Worm (Caenorhabditis elegans) whole organism, young adult: ENCODE results near the gene F01D5.1.
A peak's percentile ranks its signal among the peaks of the same experiment; 100 is the strongest.

Experiments used
- B0019.2 ChIP-seq: fragments of 200-800 bp; sonication (Bioruptor generic); conservative IDR thresholded peaks from 2 replicates; pipeline ENCODE4 v1.3.6; 2022; ENCODE audit warnings: missing genetic modification reagents, missing genetic modification characterization, missing compliant biosample characterization
- C06A6.2 ChIP-seq: fragments of 200-800 bp; sonication (Bioruptor generic); conservative IDR thresholded peaks from 2 replicates; pipeline ENCODE4 v1.3.6; 2022; ENCODE audit warnings: missing genetic modification characterization, missing compliant biosample characterization
- F39B2.1 ChIP-seq: fragments of 200-800 bp; sonication (Bioruptor generic); IDR thresholded peaks from 2 replicates; pipeline ENCODE4 v1.3.6; 2022; ENCODE audit warnings: missing genetic modification reagents, missing genetic modification characterization, missing compliant biosample characterization
- F49E8.2 ChIP-seq: sonication (generic microtip); optimal IDR thresholded peaks from 3 replicates; lab custom pipeline; 2017; ENCODE audit warnings: missing genetic modification characterization, mild to moderate bottlenecking, missing compliant biosample characterization, antibody characterized with exemption, moderate library complexity; ENCODE audit not compliant: insufficient read depth
- K12H6.12 ChIP-seq: fragments of 200-800 bp; sonication (Bioruptor generic); optimal IDR thresholded peaks from 2 replicates; lab custom pipeline; 2018; ENCODE audit warnings: mild to moderate bottlenecking, missing genetic modification characterization, missing compliant biosample characterization
- akir-1 ChIP-seq: fragments of 200-800 bp; sonication (Bioruptor generic); optimal IDR thresholded peaks from 2 replicates; lab custom pipeline; 2018; ENCODE audit warnings: mild to moderate bottlenecking, missing genetic modification characterization, moderate library complexity, missing compliant biosample characterization
- ama-1 ChIP-seq, 3 experiments: fragments of 150-350 bp in 1 of 3; sonication (generic microtip) in 2 of 3; optimal IDR thresholded peaks; 2 replicates each; lab custom pipeline; 2014 to 2018; ENCODE audit warnings: missing biosample characterization in 2 of 3, missing genetic modification characterization in 2 of 3, missing genetic modification reagents in 2 of 3
- aptf-3 ChIP-seq: fragments of 200-800 bp; sonication (Bioruptor generic); IDR thresholded peaks from 2 replicates; pipeline ENCODE4 v1.3.6; 2022; ENCODE audit warnings: missing genetic modification characterization, missing compliant biosample characterization
- atf-7 ChIP-seq: sonication (generic microtip); optimal IDR thresholded peaks from 2 replicates; lab custom pipeline; 2017; ENCODE audit warnings: mild to moderate bottlenecking, missing genetic modification characterization, missing compliant biosample characterization
- athp-1 ChIP-seq: sonication (generic microtip); optimal IDR thresholded peaks from 2 replicates; lab custom pipeline; 2017; ENCODE audit warnings: mild to moderate bottlenecking, missing genetic modification characterization, missing compliant biosample characterization
- attf-5 ChIP-seq: fragments of 200-800 bp; sonication (Bioruptor generic); optimal IDR thresholded peaks from 2 replicates; lab custom pipeline; 2018; ENCODE audit warnings: mild to moderate bottlenecking, missing genetic modification characterization, missing compliant biosample characterization
- bed-1 ChIP-seq: fragments of 200-800 bp; sonication (Bioruptor generic); IDR thresholded peaks from 2 replicates; pipeline ENCODE4 v1.3.6; 2022; ENCODE audit warnings: missing genetic modification reagents, missing genetic modification characterization, missing compliant biosample characterization
- bed-2 ChIP-seq: fragments of 200-800 bp; sonication (Bioruptor generic); IDR thresholded peaks from 2 replicates; pipeline ENCODE4 v1.3.6; 2022; ENCODE audit warnings: missing genetic modification reagents, missing genetic modification characterization, missing compliant biosample characterization
- cebp-1 ChIP-seq, 2 experiments: fragments of 200-800 bp in 1 of 2; sonication (Bioruptor generic) in 1 of 2; sonication (generic microtip) in 1 of 2; IDR thresholded peaks in 1 of 2; optimal IDR thresholded peaks in 1 of 2; 2 replicates each; pipeline versions ENCODE4 v1.3.6 to Lab custom; 2017 to 2022; ENCODE audit warnings: missing compliant biosample characterization in 2 of 2, missing genetic modification characterization in 2 of 2, mild to moderate bottlenecking in 1 of 2, missing genetic modification reagents in 1 of 2, moderate library complexity in 1 of 2
- ceh-27 ChIP-seq: fragments of 200-800 bp; sonication (Bioruptor generic); optimal IDR thresholded peaks from 2 replicates; lab custom pipeline; 2018; ENCODE audit warnings: mild to moderate bottlenecking, missing genetic modification characterization, moderate library complexity, missing compliant biosample characterization
- ceh-40 ChIP-seq: fragments of 200-800 bp; sonication (Bioruptor generic); IDR thresholded peaks from 2 replicates; pipeline ENCODE4 v1.3.6; 2022; ENCODE audit warnings: missing genetic modification characterization, missing compliant biosample characterization
- efl-1 ChIP-seq: fragments of 150-350 bp; optimal IDR thresholded peaks from 2 replicates; lab custom pipeline; 2014; ENCODE audit warnings: missing biosample characterization, missing genetic modification reagents, missing genetic modification characterization
- egl-44 ChIP-seq: fragments of 200-800 bp; sonication (Bioruptor generic); IDR thresholded peaks from 2 replicates; pipeline ENCODE4 v1.3.6; 2022; ENCODE audit warnings: missing genetic modification reagents, missing genetic modification characterization, missing compliant biosample characterization
- egrh-3 ChIP-seq: fragments of 200-800 bp; sonication (Bioruptor generic); IDR thresholded peaks from 2 replicates; pipeline ENCODE4 v1.3.6; 2022; ENCODE audit warnings: missing genetic modification reagents, missing genetic modification characterization, missing compliant biosample characterization
- hmg-1.2 ChIP-seq: fragments of 200-800 bp; sonication (Bioruptor generic); IDR thresholded peaks from 2 replicates; pipeline ENCODE4 v1.3.6; 2022; ENCODE audit warnings: missing genetic modification reagents, missing genetic modification characterization, missing compliant biosample characterization
- let-607 ChIP-seq, 2 experiments: fragments of 200-800 bp in 1 of 2; sonication (Bioruptor generic) in 1 of 2; sonication (generic microtip) in 1 of 2; optimal IDR thresholded peaks; 2 replicates each; lab custom pipeline; 2016 to 2018; ENCODE audit warnings: mild to moderate bottlenecking in 2 of 2, missing compliant biosample characterization in 2 of 2, missing genetic modification characterization in 2 of 2, moderate library complexity in 2 of 2, missing genotype in 1 of 2
- lin-35 ChIP-seq, 3 experiments: fragments of 150-350 bp in 2 of 3; sonication (generic microtip) in 1 of 3; optimal IDR thresholded peaks; 2 replicates each; lab custom pipeline; 2014 to 2018; ENCODE audit warnings: missing biosample characterization in 3 of 3, missing genetic modification characterization in 3 of 3, missing genetic modification reagents in 3 of 3
- lin-40 ChIP-seq: sonication (generic microtip); optimal IDR thresholded peaks from 2 replicates; lab custom pipeline; 2016; ENCODE audit warnings: missing genetic modification characterization, mild to moderate bottlenecking, missing compliant biosample characterization, missing genotype, missing genetic modification reagents
- lsy-27 ChIP-seq: sonication (generic microtip); optimal IDR thresholded peaks from 2 replicates; lab custom pipeline; 2017; ENCODE audit warnings: missing genetic modification characterization, mild to moderate bottlenecking, missing compliant biosample characterization, antibody characterized with exemption, missing genotype, borderline replicate concordance; ENCODE audit not compliant: insufficient read depth
- mxl-1 ChIP-seq: sonication (generic microtip); optimal IDR thresholded peaks from 2 replicates; lab custom pipeline; 2016; ENCODE audit warnings: missing genetic modification characterization, missing compliant biosample characterization
- pbrm-1 ChIP-seq: fragments of 200-800 bp; sonication (Bioruptor generic); IDR thresholded peaks from 2 replicates; pipeline ENCODE4 v1.3.6; 2022; ENCODE audit warnings: missing genetic modification reagents, missing genetic modification characterization, missing compliant biosample characterization
- rcor-1 ChIP-seq: fragments of 200-800 bp; sonication (Bioruptor generic); IDR thresholded peaks from 2 replicates; pipeline ENCODE4 v1.3.6; 2022; ENCODE audit warnings: missing genetic modification reagents, missing genetic modification characterization, missing compliant biosample characterization
- repo-1 ChIP-seq: sonication (generic microtip); optimal IDR thresholded peaks from 2 replicates; lab custom pipeline; 2017; ENCODE audit warnings: mild to moderate bottlenecking, missing genetic modification characterization, missing compliant biosample characterization
- sea-2 ChIP-seq: fragments of 200-800 bp; sonication (Bioruptor generic); IDR thresholded peaks from 2 replicates; pipeline ENCODE4 v1.3.6; 2022; ENCODE audit warnings: missing genetic modification characterization, missing compliant biosample characterization
- snpc-4 ChIP-seq, 5 experiments: fragments of 150-350 bp in 1 of 5; sonication (generic microtip) in 4 of 5; optimal IDR thresholded peaks; 2 replicates each; lab custom pipeline; 2014 to 2018; ENCODE audit warnings: missing genetic modification characterization in 5 of 5, missing biosample characterization in 3 of 5, antibody characterized with exemption in 2 of 5, mild to moderate bottlenecking in 2 of 5, missing compliant biosample characterization in 2 of 5, missing genotype in 2 of 5, moderate library complexity in 2 of 5, missing genetic modification reagents in 1 of 5
- tbp1 ChIP-seq: fragments of 200-800 bp; sonication (Bioruptor generic); optimal IDR thresholded peaks from 2 replicates; lab custom pipeline; 2018; ENCODE audit warnings: mild to moderate bottlenecking, missing genetic modification characterization, missing compliant biosample characterization
- tbx-9 ChIP-seq: sonication (generic microtip); optimal IDR thresholded peaks from 2 replicates; lab custom pipeline; 2016; ENCODE audit warnings: borderline replicate concordance, missing genetic modification characterization, inconsistent platforms, missing compliant biosample characterization
- tlf-1 ChIP-seq: fragments of 200-800 bp; sonication (Bioruptor generic); optimal IDR thresholded peaks from 2 replicates; lab custom pipeline; 2018; ENCODE audit warnings: mild to moderate bottlenecking, missing genetic modification characterization, missing compliant biosample characterization
- ztf-18 ChIP-seq: sonication (generic microtip); optimal IDR thresholded peaks from 2 replicates; lab custom pipeline; 2016; ENCODE audit warnings: missing genotype, mild to moderate bottlenecking, missing genetic modification characterization, missing compliant biosample characterization

The F01D5.1 gene

DNA sequence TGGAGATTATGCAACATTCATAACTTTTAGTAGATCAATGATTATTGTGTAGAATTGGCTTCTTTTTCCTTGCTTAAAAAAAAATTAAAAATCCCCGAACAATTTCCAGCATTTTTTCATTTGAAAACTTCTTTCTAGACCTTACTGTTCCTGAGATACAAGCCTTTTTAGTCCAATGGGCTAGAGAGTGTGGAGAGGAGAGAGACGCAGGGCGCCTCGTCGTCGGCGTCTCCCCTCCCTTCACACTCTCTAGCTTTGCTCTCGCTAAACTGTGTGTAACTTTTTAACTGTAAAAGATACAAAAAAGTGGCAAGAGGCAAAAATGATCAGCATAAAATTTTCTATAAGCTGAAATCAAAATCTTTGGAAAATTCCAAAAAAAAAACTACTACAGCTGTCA, 7.8 kb upstream of the F01D5.1 start:
- TF ChIP-seq hmg-1.2 = peak; percentile 62
- no peak for TF ChIP-seq F49E8.2 (tag; lab: Kevin White, UChicago)

DNA sequence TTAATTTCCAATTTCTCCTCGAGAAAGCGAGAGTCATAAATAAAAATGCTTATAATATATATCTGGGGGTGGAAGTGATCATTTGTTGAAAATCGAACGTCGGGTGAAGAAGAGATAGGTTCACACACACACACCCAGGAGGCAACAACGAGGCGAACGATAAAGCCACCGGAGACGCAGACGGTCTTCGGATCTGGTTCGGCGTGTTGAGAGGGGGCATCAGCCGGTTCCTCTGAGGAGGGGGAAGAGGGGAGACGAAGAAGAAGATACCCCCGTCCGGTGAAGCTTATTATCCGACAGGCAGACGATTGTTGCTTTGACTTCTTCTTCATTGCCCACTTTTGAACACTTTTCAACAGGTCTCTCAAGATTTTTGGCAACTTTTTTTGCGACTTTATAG, 7.4 kb upstream of the F01D5.1 start:
- TF ChIP-seq hmg-1.2 (no peak), cebp-1 (GFP tag; IDR thresholded peaks at IDR 0.05; lab: Robert Waterston, UW) (no peak), cebp-1 (tag; optimal IDR thresholded peaks at IDR 0.05; lab: Kevin White, UChicago) (no peak), bed-2 (GFP tag; lab: Robert Waterston, UW) (no peak), C06A6.2 (GFP tag; lab: Robert Waterston, UW) (no peak), attf-5 (GFP tag; lab: Kevin White, UChicago) (no peak), K12H6.12 (tag; lab: Kevin White, UChicago) (no peak), akir-1 (GFP tag; lab: Kevin White, UChicago) (no peak), atf-7 (tag; lab: Kevin White, UChicago) (no peak), tlf-1 (GFP tag; lab: Kevin White, UChicago) (no peak), sea-2 (GFP tag; lab: Robert Waterston, UW) (no peak), ceh-40 (no peak), efl-1 (no peak), lsy-27 (tag; lab: Kevin White, UChicago) (no peak), pbrm-1 (GFP tag; lab: Robert Waterston, UW) (no peak), let-607 (tag; optimal IDR thresholded peaks at IDR 0.05; lab: Kevin White, UChicago) (no peak), F39B2.1 (no peak), aptf-3 (no peak), ama-1 (optimal IDR thresholded peaks at IDR 0.05; lab: Kevin White, UChicago) (no peak), ama-1 (GFP tag; optimal IDR thresholded peaks at IDR 0.05; lab: Kevin White, UChicago) (no peak), lin-35 (GFP tag; optimal IDR thresholded peaks at IDR 0.05; lab: Kevin White, UChicago) (no peak)
- TF ChIP-seq, all 124 proteins: peak for 0

DNA sequence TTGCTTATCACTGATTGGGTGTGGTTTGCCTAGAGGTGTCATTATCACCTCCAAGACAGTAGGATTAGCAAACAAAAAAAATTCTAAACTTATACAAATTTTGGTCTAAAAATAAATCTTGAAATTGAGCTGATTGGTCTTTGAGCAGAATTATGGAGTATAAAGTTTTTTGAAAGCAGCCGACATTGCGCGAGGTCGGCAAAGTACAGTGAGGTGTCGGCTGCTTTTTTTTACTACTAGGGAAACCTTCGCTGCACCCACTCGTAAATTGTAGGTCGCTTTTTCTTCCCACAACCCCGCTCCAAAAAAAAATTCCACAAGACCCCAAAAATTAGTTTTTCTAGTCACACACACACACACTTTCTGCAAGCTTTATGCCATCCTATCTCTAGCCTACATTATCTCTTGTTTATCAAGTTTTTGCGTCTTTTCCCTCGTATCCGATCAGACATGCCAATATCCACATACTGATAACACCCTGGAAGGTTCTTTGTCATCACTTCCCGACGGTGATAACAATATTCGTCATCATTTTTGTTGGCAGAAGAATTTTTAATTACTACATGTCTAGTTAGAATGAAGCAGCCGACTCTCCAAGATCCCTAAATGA, 6.5 kb upstream of the F01D5.1 start:
- TF ChIP-seq bed-1 (GFP tag; lab: Robert Waterston, UW) (no peak), tbx-9 (tag; lab: Kevin White, UChicago) (no peak), snpc-4 (GFP tag; optimal IDR thresholded peaks at IDR 0.05; lab: Kevin White, UChicago) (no peak), snpc-4 (tag; optimal IDR thresholded peaks at IDR 0.05; lab: Kevin White, UChicago) (peak in 3 of 4 experiments; percentile 74 to 78 (median 76)), tbp1 (GFP tag; lab: Kevin White, UChicago) (no peak), B0019.2 (no peak)

DNA sequence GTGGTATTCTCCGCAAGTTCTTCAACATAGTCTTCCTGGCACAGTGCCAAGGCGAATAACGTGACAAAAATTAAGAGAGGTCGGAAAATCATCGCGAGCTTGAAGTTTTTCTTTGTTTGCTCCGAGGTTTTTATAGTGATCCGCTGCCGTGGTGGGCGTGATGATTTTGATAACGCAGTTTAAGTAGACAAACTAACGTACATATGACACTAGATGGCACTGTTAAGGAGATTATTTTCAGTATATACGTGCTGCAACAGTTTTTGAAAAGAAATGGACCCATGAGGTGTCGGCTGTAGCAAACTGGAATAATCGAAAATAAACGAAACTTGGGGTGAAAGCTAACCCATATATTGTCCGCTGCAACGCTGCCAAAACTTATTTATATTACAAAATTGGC, 4.8 kb upstream of the F01D5.1 start, which contains the start of gene F01D5.5:
Gene F01D5.5, minus strand, starts transcription at position 101 of the 400 bp plus-strand sequence.
- TF ChIP-seq egl-44 (GFP tag; lab: Robert Waterston, UW) (no peak), egrh-3 (GFP tag; lab: Robert Waterston, UW) (no peak), efl-1 (no peak), ztf-18 (tag; lab: Kevin White, UChicago) (no peak), ceh-27 (no peak), repo-1 (tag; lab: Kevin White, UChicago) (no peak), lin-40 (tag; lab: Kevin White, UChicago) (no peak), rcor-1 (GFP tag; lab: Robert Waterston, UW) (no peak), pbrm-1 (GFP tag; lab: Robert Waterston, UW) (no peak), mxl-1 (no peak), cebp-1 (GFP tag; IDR thresholded peaks at IDR 0.05; lab: Robert Waterston, UW) (no peak), cebp-1 (tag; optimal IDR thresholded peaks at IDR 0.05; lab: Kevin White, UChicago) (no peak), tbp1 (GFP tag; lab: Kevin White, UChicago) (no peak), athp-1 (tag; lab: Kevin White, UChicago) (no peak)
